Fruit fly (Drosophila melanogaster) whole organism, wandering third instar larva: ENCODE results near the gene CG43999.
A peak's percentile ranks its signal among the peaks of the same experiment; 100 is the strongest.

Source experiments
- Abd-B ChIP-seq: fragments of >200 bp; optimal IDR thresholded peaks from 2 replicates; lab custom pipeline; 2017; ENCODE audit warnings: missing biosample characterization, missing genetic modification characterization
- CG32264 ChIP-seq: fragments of 200-800 bp; sonication (Bioruptor generic); optimal IDR thresholded peaks from 2 replicates; lab custom pipeline; 2016; ENCODE audit warnings: missing biosample characterization, missing genetic modification characterization
- CG9705 ChIP-seq: fragments of 200-800 bp; sonication (Bioruptor generic); optimal IDR thresholded peaks from 2 replicates; lab custom pipeline; 2018; ENCODE audit warnings: missing biosample characterization, mild to moderate bottlenecking, missing genetic modification characterization
- CrebA ChIP-seq: fragments of 200-800 bp; sonication (Bioruptor generic); optimal IDR thresholded peaks from 2 replicates; lab custom pipeline; 2016; ENCODE audit warnings: missing biosample characterization, mild to moderate bottlenecking, missing genetic modification characterization, borderline replicate concordance
- Dfd ChIP-seq: fragments of >200 bp; optimal IDR thresholded peaks from 2 replicates; lab custom pipeline; 2017; ENCODE audit warnings: missing biosample characterization, missing genetic modification characterization
- Dif ChIP-seq: fragments of 200-275, 200-300 bp; sonication (Bioruptor generic); optimal IDR thresholded peaks from 2 replicates; lab custom pipeline; 2018; ENCODE audit warnings: missing biosample characterization, missing genetic modification characterization; ENCODE audit not compliant: partially characterized antibody
- GATAd ChIP-seq: sonication (Bioruptor generic); optimal IDR thresholded peaks from 2 replicates; lab custom pipeline; 2016; ENCODE audit warnings: missing biosample characterization, missing genetic modification characterization
- HLH106 ChIP-seq: fragments of 200-800 bp; optimal IDR thresholded peaks from 3 replicates; lab custom pipeline; 2019; ENCODE audit warnings: missing biosample characterization, mild to moderate bottlenecking, missing genetic modification characterization, moderate library complexity
- Hnf4 ChIP-seq: fragments of 200-800 bp; sonication (Bioruptor generic); optimal IDR thresholded peaks from 2 replicates; lab custom pipeline; 2016; ENCODE audit warnings: missing biosample characterization, mild to moderate bottlenecking, missing genetic modification characterization
- Hr78 ChIP-seq: fragments of >200 bp; optimal IDR thresholded peaks from 2 replicates; lab custom pipeline; 2017; ENCODE audit warnings: missing biosample characterization, missing genetic modification characterization
- Hr83 ChIP-seq: fragments of 200-300 bp; sonication (Bioruptor generic); optimal IDR thresholded peaks from 2 replicates; lab custom pipeline; 2016; ENCODE audit warnings: missing biosample characterization, mild to moderate bottlenecking, missing genetic modification characterization, moderate library complexity; ENCODE audit not compliant: poor library complexity, severe bottlenecking
- Jra ChIP-seq: sonication (Bioruptor generic); optimal IDR thresholded peaks from 2 replicates; lab custom pipeline; 2016; ENCODE audit warnings: missing biosample characterization, missing genetic modification characterization
- Mio ChIP-seq: sonication (Bioruptor generic); optimal IDR thresholded peaks from 2 replicates; lab custom pipeline; 2016; ENCODE audit warnings: missing biosample characterization, missing genetic modification characterization
- Myc ChIP-seq: fragments of >200 bp; optimal IDR thresholded peaks from 2 replicates; lab custom pipeline; 2017
- N ChIP-seq: fragments of >200 bp; optimal IDR thresholded peaks from 2 replicates; lab custom pipeline; 2018; ENCODE audit warnings: missing biosample characterization, missing external identifiers, missing genetic modification characterization
- OdsH ChIP-seq: fragments of 200-800 bp; sonication (Bioruptor generic); optimal IDR thresholded peaks from 2 replicates; lab custom pipeline; 2016; ENCODE audit warnings: missing biosample characterization, mild to moderate bottlenecking, missing genetic modification characterization
- Rel ChIP-seq, 2 experiments: fragments of 200-800 bp; sonication (Bioruptor generic) in 1 of 2; optimal IDR thresholded peaks; 2 replicates in 1 of 2; 3 replicates in 1 of 2; lab custom pipeline; 2016 to 2019; ENCODE audit warnings: mild to moderate bottlenecking in 2 of 2, missing biosample characterization in 2 of 2, missing genetic modification characterization in 2 of 2, moderate library complexity in 1 of 2
- Sp1 ChIP-seq: fragments of 200-800 bp; sonication (Bioruptor generic); optimal IDR thresholded peaks from 3 replicates; lab custom pipeline; 2019; ENCODE audit warnings: missing biosample characterization, mild to moderate bottlenecking, missing genetic modification characterization, moderate library complexity
- Vsx2 ChIP-seq: fragments of 200-300, 225-300 bp; sonication (Bioruptor generic); optimal IDR thresholded peaks from 2 replicates; lab custom pipeline; 2018; ENCODE audit warnings: missing biosample characterization, missing genetic modification characterization; ENCODE audit not compliant: partially characterized antibody
- br ChIP-seq: fragments of 200-800 bp; sonication (Bioruptor generic); optimal IDR thresholded peaks from 2 replicates; lab custom pipeline; 2016; ENCODE audit warnings: missing biosample characterization, missing genetic modification characterization
- brk ChIP-seq: fragments of 200-800 bp; sonication (Bioruptor generic); optimal IDR thresholded peaks from 2 replicates; lab custom pipeline; 2016; ENCODE audit warnings: missing biosample characterization, mild to moderate bottlenecking, missing genetic modification characterization
- dl ChIP-seq, 2 experiments: fragments of 175-275, 200-275 bp in 1 of 2; fragments of 200-275 bp in 1 of 2; sonication (Bioruptor generic); optimal IDR thresholded peaks; lab custom pipeline; 2018; ENCODE audit warnings: mild to moderate bottlenecking in 2 of 2, missing biosample characterization in 2 of 2, missing genetic modification characterization in 2 of 2, moderate library complexity in 2 of 2; ENCODE audit not compliant: partially characterized antibody in 2 of 2, insufficient read depth in 1 of 2
- dmrt93B ChIP-seq: fragments of 200-800 bp; sonication (Bioruptor generic); optimal IDR thresholded peaks from 2 replicates; lab custom pipeline; 2018; ENCODE audit warnings: missing biosample characterization, mild to moderate bottlenecking, missing genetic modification characterization
- dsf ChIP-seq: sonication (Bioruptor generic); optimal IDR thresholded peaks from 2 replicates; lab custom pipeline; 2016; ENCODE audit warnings: missing biosample characterization, missing genetic modification characterization, borderline replicate concordance
- ey ChIP-seq: fragments of 200-800 bp; sonication (Bioruptor generic); optimal IDR thresholded peaks from 2 replicates; lab custom pipeline; 2016; ENCODE audit warnings: missing biosample characterization, missing genetic modification characterization
- foxo ChIP-seq, 2 experiments: fragments of 200-800 bp; sonication (Bioruptor generic); optimal IDR thresholded peaks; 2 replicates in 1 of 2; 3 replicates in 1 of 2; lab custom pipeline; 2016 to 2017; ENCODE audit warnings: missing biosample characterization in 2 of 2, missing genetic modification characterization in 2 of 2
- fru ChIP-seq: fragments of 200-800 bp; sonication (Bioruptor generic); optimal IDR thresholded peaks from 3 replicates; lab custom pipeline; 2016; ENCODE audit warnings: missing biosample characterization, mild to moderate bottlenecking, missing genetic modification characterization
- h ChIP-seq: fragments of 200-800 bp; sonication (Bioruptor generic); optimal IDR thresholded peaks from 3 replicates; lab custom pipeline; 2016; ENCODE audit warnings: missing biosample characterization, mild to moderate bottlenecking, missing genetic modification characterization
- jim ChIP-seq: fragments of 175-275, 200-325 bp; sonication (Bioruptor generic); optimal IDR thresholded peaks from 2 replicates; lab custom pipeline; 2016; ENCODE audit warnings: missing biosample characterization, mild to moderate bottlenecking, missing genetic modification characterization
- lola ChIP-seq: fragments of >200 bp; optimal IDR thresholded peaks from 2 replicates; lab custom pipeline; 2017; ENCODE audit warnings: missing biosample characterization, missing genetic modification characterization
- pan ChIP-seq: fragments of >200 bp; optimal IDR thresholded peaks from 2 replicates; lab custom pipeline; 2017
- psq ChIP-seq: fragments of 200-800 bp; sonication (Bioruptor generic); optimal IDR thresholded peaks from 3 replicates; lab custom pipeline; 2017; ENCODE audit warnings: missing biosample characterization, mild to moderate bottlenecking, missing genetic modification characterization, moderate library complexity
- rgr ChIP-seq: fragments of 200-800 bp; sonication (Bioruptor generic); optimal IDR thresholded peaks from 3 replicates; lab custom pipeline; 2016; ENCODE audit warnings: missing biosample characterization, mild to moderate bottlenecking, missing genetic modification characterization
- sage ChIP-seq: fragments of 200-800 bp; sonication (Bioruptor generic); optimal IDR thresholded peaks from 2 replicates; lab custom pipeline; 2016; ENCODE audit warnings: missing biosample characterization, mild to moderate bottlenecking, missing genetic modification characterization
- sv ChIP-seq: fragments of 200-800 bp; sonication (Bioruptor generic); optimal IDR thresholded peaks from 3 replicates; lab custom pipeline; 2016; ENCODE audit warnings: missing biosample characterization, missing genetic modification characterization
- tai ChIP-seq: sonication (Bioruptor generic); optimal IDR thresholded peaks from 2 replicates; lab custom pipeline; 2016; ENCODE audit warnings: missing biosample characterization, missing genetic modification characterization
- usp ChIP-seq: fragments of >200 bp; optimal IDR thresholded peaks from 2 replicates; lab custom pipeline; 2017; ENCODE audit warnings: missing biosample characterization, missing genetic modification characterization
- woc ChIP-seq: sonication (Bioruptor generic); optimal IDR thresholded peaks from 2 replicates; lab custom pipeline; 2016; ENCODE audit warnings: missing biosample characterization, mild to moderate bottlenecking, missing genetic modification characterization

CG43999 gene

dm6 chr3R:23938564-23939122 lies 9.8 kb upstream of the CG43999 start:
- no peak for TF ChIP-seq OdsH (GFP tag; lab: Kevin White, UChicago)
- TF ChIP-seq Rel (GFP tag; optimal IDR thresholded peaks at IDR 0.05; lab: Kevin White, UChicago) = no peak
- TF ChIP-seq Rel (tag; optimal IDR thresholded peaks at IDR 0.05; lab: Kevin White, UChicago) = peak; percentile 41
- TF ChIP-seq Myc (lab: Kevin White, UChicago) = no peak
- TF ChIP-seq, all 38 proteins: peak for 1

dm6 chr3R:23933684-23934575 lies 5.1 kb upstream of the CG43999 start, which contains the start of gene CG5854:
Gene CG5854 (plus strand): TSS chr3R:23933912.
- TF ChIP-seq brk (GFP tag; lab: Kevin White, UChicago) (no peak), usp (no peak), Hr83 (GFP tag; lab: Kevin White, UChicago) (peak; percentile 87), dsf (peak; percentile 31), sv (peak; percentile 63), Vsx2 (GFP tag; lab: Kevin White, UChicago) (no peak), Rel (GFP tag; optimal IDR thresholded peaks at IDR 0.05; lab: Kevin White, UChicago) (no peak), Rel (tag; optimal IDR thresholded peaks at IDR 0.05; lab: Kevin White, UChicago) (peak; percentile 58), Hnf4 (GFP tag; lab: Kevin White, UChicago) (peak; percentile 92), OdsH (GFP tag; lab: Kevin White, UChicago) (peak; percentile 96), CG32264 (GFP tag; lab: Kevin White, UChicago) (peak; percentile 92), Sp1 (peak; percentile 93), dl (GFP tag; optimal IDR thresholded peaks at IDR 0.05; lab: Kevin White, UChicago; ENCODE audit: insufficient read depth in 1 of 2, partially characterized antibody in 2 of 2) (no peak), jim (peak; percentile 35), CrebA (no peak), br (GFP tag; lab: Kevin White, UChicago) (peak; percentile 95), ey (GFP tag; lab: Kevin White, UChicago) (peak; percentile 97), h (GFP tag; lab: Kevin White, UChicago) (peak; percentile 96), fru (GFP tag; lab: Kevin White, UChicago) (peak; percentile 95), tai (no peak), Dif (GFP tag; lab: Kevin White, UChicago) (peak; percentile 6), woc (GFP tag; lab: Kevin White, UChicago) (peak; percentile 82), N (GFP tag; lab: Kevin White, UChicago) (no peak), Myc (lab: Kevin White, UChicago) (no peak), psq (GFP tag; lab: Kevin White, UChicago) (peak; percentile 89), dmrt93B (GFP tag; lab: Kevin White, UChicago) (peak; percentile 79), CG9705 (GFP tag; lab: Kevin White, UChicago) (peak; percentile 73), Jra (GFP tag; lab: Kevin White, UChicago) (peak; percentile 50), Dfd (GFP tag; lab: Kevin White, UChicago) (no peak), lola (GFP tag; lab: Kevin White, UChicago) (no peak), foxo (GFP tag; optimal IDR thresholded peaks at IDR 0.05; lab: Kevin White, UChicago) (peak; percentile 69 to 98), rgr (GFP tag; lab: Kevin White, UChicago) (peak; percentile 98), GATAd (GFP tag; lab: Kevin White, UChicago) (peak; percentile 63), Abd-B (GFP tag; lab: Kevin White, UChicago) (no peak), sage (GFP tag; lab: Kevin White, UChicago) (no peak), pan (no peak), HLH106 (peak; percentile 91), Hr78 (GFP tag; lab: Kevin White, UChicago) (no peak), Mio (peak; percentile 77)
